Worm (Caenorhabditis elegans) whole organism, L2 larva: ENCODE data around the gene nog-1.
"Not testable (repeated sequence)": the region's sequence is repeated elsewhere in the genome, so short reads cannot be mapped to it uniquely, and the experiment has no call there.

Experiments
- C34F6.9 ChIP-seq: fragments of 150-350 bp; optimal IDR thresholded peaks from 2 replicates; lab custom pipeline; 2014; ENCODE audit warnings: missing biosample characterization, missing genetic modification characterization
- F13H6.1 ChIP-seq: sonication (generic microtip); optimal IDR thresholded peaks from 2 replicates; lab custom pipeline; 2016; ENCODE audit warnings: missing genetic modification characterization, missing compliant biosample characterization
- R02D3.7 ChIP-seq: fragments of 150-350 bp; optimal IDR thresholded peaks from 2 replicates; lab custom pipeline; 2014; ENCODE audit warnings: missing biosample characterization, missing genetic modification characterization
- Y55F3AM.14 ChIP-seq: fragments of 200-800 bp; sonication (Bioruptor generic); optimal IDR thresholded peaks from 2 replicates; lab custom pipeline; 2018; ENCODE audit warnings: mild to moderate bottlenecking, missing genetic modification characterization, missing compliant biosample characterization
- ZK546.5 ChIP-seq: sonication (generic microtip); optimal IDR thresholded peaks from 2 replicates; lab custom pipeline; 2017; ENCODE audit warnings: missing biosample characterization, missing genetic modification characterization
- aly-2 ChIP-seq: fragments of 150-350 bp; optimal IDR thresholded peaks from 2 replicates; lab custom pipeline; 2014; ENCODE audit warnings: missing biosample characterization, missing genetic modification characterization
- ama-1 ChIP-seq: fragments of 150-350 bp; optimal IDR thresholded peaks from 2 replicates; lab custom pipeline; 2018; ENCODE audit warnings: inconsistent platforms
- blmp-1 ChIP-seq: sonication (generic microtip); optimal IDR thresholded peaks from 2 replicates; lab custom pipeline; 2017; ENCODE audit warnings: missing genetic modification characterization, mild to moderate bottlenecking, missing compliant biosample characterization, antibody characterized with exemption, moderate library complexity; ENCODE audit not compliant: insufficient read depth
- ceh-82 ChIP-seq: fragments of 150-350 bp; optimal IDR thresholded peaks from 2 replicates; lab custom pipeline; 2014; ENCODE audit warnings: missing biosample characterization, missing genetic modification characterization
- crh-2 ChIP-seq: sonication (generic microtip); optimal IDR thresholded peaks from 2 replicates; lab custom pipeline; 2017; ENCODE audit warnings: missing biosample characterization, missing genetic modification characterization
- egl-27 ChIP-seq: sonication (generic microtip); optimal IDR thresholded peaks from 3 replicates; lab custom pipeline; 2017; ENCODE audit warnings: missing biosample characterization, missing genetic modification reagents, missing genetic modification characterization
- fos-1 ChIP-seq: fragments of 150-350 bp; optimal IDR thresholded peaks from 2 replicates; lab custom pipeline; 2014; ENCODE audit warnings: missing biosample characterization, missing genetic modification characterization
- gmeb-1 ChIP-seq: fragments of 150-350 bp; optimal IDR thresholded peaks from 2 replicates; lab custom pipeline; 2014; ENCODE audit warnings: missing biosample characterization, missing genetic modification characterization
- lin-11 ChIP-seq: fragments of 150-350 bp; sonication (generic microtip); optimal IDR thresholded peaks from 2 replicates; lab custom pipeline; 2014; ENCODE audit warnings: missing biosample characterization, missing genetic modification characterization, inconsistent platforms, mixed read lengths
- lin-13 ChIP-seq: fragments of 150-350 bp; optimal IDR thresholded peaks from 2 replicates; lab custom pipeline; 2014; ENCODE audit warnings: missing biosample characterization, missing genetic modification reagents, missing genetic modification characterization
- lin-39 ChIP-seq: fragments of 150-350 bp; optimal IDR thresholded peaks from 2 replicates; lab custom pipeline; 2014; ENCODE audit warnings: missing biosample characterization, missing genetic modification reagents, missing genetic modification characterization
- lsy-2 ChIP-seq, 2 experiments: fragments of 150-350 bp in 1 of 2; sonication (generic microtip) in 1 of 2; optimal IDR thresholded peaks; 2 replicates each; lab custom pipeline; 2014 to 2017; ENCODE audit warnings: missing biosample characterization in 2 of 2, missing genetic modification characterization in 2 of 2
- mab-5 ChIP-seq: fragments of 150-350 bp; optimal IDR thresholded peaks from 2 replicates; lab custom pipeline; 2014; ENCODE audit warnings: missing biosample characterization, missing genetic modification characterization
- mdl-1 ChIP-seq, 2 experiments: fragments of 150-350 bp in 1 of 2; sonication (generic microtip) in 1 of 2; optimal IDR thresholded peaks; 2 replicates each; lab custom pipeline; 2017; ENCODE audit warnings: missing biosample characterization in 2 of 2, missing genetic modification characterization in 2 of 2
- nhr-12 ChIP-seq: fragments of 150-350 bp; optimal IDR thresholded peaks from 2 replicates; lab custom pipeline; 2014; ENCODE audit warnings: missing biosample characterization, missing genetic modification characterization
- nhr-129 ChIP-seq: fragments of 150-350 bp; optimal IDR thresholded peaks from 2 replicates; lab custom pipeline; 2014; ENCODE audit warnings: missing biosample characterization, missing genetic modification characterization
- nhr-21 ChIP-seq: fragments of 150-350 bp; optimal IDR thresholded peaks from 2 replicates; lab custom pipeline; 2014; ENCODE audit warnings: missing biosample characterization, missing genetic modification characterization
- nhr-25 ChIP-seq: fragments of 150-350 bp; sonication (generic microtip); optimal IDR thresholded peaks from 3 replicates; lab custom pipeline; 2014; ENCODE audit warnings: missing biosample characterization, missing genetic modification characterization
- nhr-6 ChIP-seq: fragments of 150-350 bp; optimal IDR thresholded peaks from 2 replicates; lab custom pipeline; 2014; ENCODE audit warnings: missing biosample characterization, missing genetic modification characterization
- nhr-77 ChIP-seq: fragments of 150-350 bp; optimal IDR thresholded peaks from 2 replicates; lab custom pipeline; 2014; ENCODE audit warnings: missing biosample characterization, missing genetic modification characterization
- sem-4 ChIP-seq: fragments of 150-350 bp; optimal IDR thresholded peaks from 2 replicates; lab custom pipeline; 2014; ENCODE audit warnings: missing biosample characterization, missing genetic modification reagents, missing genetic modification characterization
- sma-3 ChIP-seq: sonication (generic microtip); optimal IDR thresholded peaks from 2 replicates; lab custom pipeline; 2016; ENCODE audit warnings: missing genetic modification reagents, missing genetic modification characterization, missing compliant biosample characterization
- sma-9 ChIP-seq, 2 experiments: fragments of 150-350 bp in 1 of 2; sonication (generic microtip) in 1 of 2; optimal IDR thresholded peaks; 2 replicates each; lab custom pipeline; 2014 to 2016; ENCODE audit warnings: missing genetic modification characterization in 2 of 2, mild to moderate bottlenecking in 1 of 2, missing biosample characterization in 1 of 2, missing compliant biosample characterization in 1 of 2, missing genetic modification reagents in 1 of 2, moderate library complexity in 1 of 2
- snpc-4 ChIP-seq: fragments of 150-350 bp; optimal IDR thresholded peaks from 2 replicates; lab custom pipeline; 2014; ENCODE audit warnings: missing biosample characterization, missing genetic modification characterization
- unc-55 ChIP-seq: fragments of 150-350 bp; sonication (generic microtip); optimal IDR thresholded peaks from 3 replicates; lab custom pipeline; 2014; ENCODE audit warnings: missing biosample characterization, missing genetic modification reagents, missing genetic modification characterization
- zag-1 ChIP-seq: fragments of 150-350 bp; optimal IDR thresholded peaks from 2 replicates; lab custom pipeline; 2014; ENCODE audit warnings: missing biosample characterization, missing genetic modification characterization
- ztf-4 ChIP-seq: fragments of 150-350 bp; optimal IDR thresholded peaks from 2 replicates; lab custom pipeline; 2014; ENCODE audit warnings: missing biosample characterization, missing genetic modification characterization

The nog-1 gene

ce11 chrIV:383135-383731 lies 10.4 kb upstream of the nog-1 start, which contains the start of gene spl-1:
spl-1 (minus strand) TSS chrIV:383185.
- TF ChIP-seq crh-2 (peak; percentile 73), gmeb-1 (tag; lab: Kevin White, UChicago) (peak; percentile 4), nhr-12 (tag; lab: Kevin White, UChicago) (no peak), fos-1 (tag; lab: Kevin White, UChicago) (peak; percentile 75)

- TF ChIP-seq lin-11 (tag; lab: Kevin White, UChicago), result peak; percentile 60
- TF ChIP-seq ztf-4, result peak; percentile 64
- peak; percentile 64 for TF ChIP-seq snpc-4 (tag; lab: Kevin White, UChicago)
- TF ChIP-seq sma-9 (GFP tag; optimal IDR thresholded peaks at IDR 0.05; lab: Kevin White, UChicago), result peak; percentile 86
- not testable (repeated sequence) for TF ChIP-seq sma-9 (tag; optimal IDR thresholded peaks at IDR 0.05; lab: Kevin White, UChicago)
- TF ChIP-seq blmp-1 (tag; lab: Kevin White, UChicago), result peak; percentile 49
- TF ChIP-seq R02D3.7 (tag; lab: Kevin White, UChicago), result peak; percentile 86
- TF ChIP-seq ZK546.5 (tag; lab: Kevin White, UChicago), result peak; percentile 65
- peak; percentile 87 for TF ChIP-seq mab-5 (tag; lab: Kevin White, UChicago)
- peak; percentile 81 for TF ChIP-seq nhr-25
- TF ChIP-seq sma-3 (GFP tag; lab: Kevin White, UChicago), result peak; percentile 97
- TF ChIP-seq zag-1, result peak; percentile 53
- peak; percentile 93 for TF ChIP-seq crh-2
- TF ChIP-seq unc-55 (GFP tag; lab: Kevin White, UChicago), result peak; percentile 97
- peak; percentile 80 for TF ChIP-seq gmeb-1 (tag; lab: Kevin White, UChicago)
- peak; percentile 28 for TF ChIP-seq nhr-77
- peak; percentile 80 for TF ChIP-seq nhr-6 (tag; lab: Kevin White, UChicago)
- TF ChIP-seq sem-4 (tag; lab: Kevin White, UChicago), result peak; percentile 80
- TF ChIP-seq mdl-1 (tag; optimal IDR thresholded peaks at IDR 0.05; lab: Kevin White, UChicago), result peak; percentile 0 to 38
- peak; percentile 83 for TF ChIP-seq Y55F3AM.14 (GFP tag; lab: Kevin White, UChicago)
- peak; percentile 94 for TF ChIP-seq F13H6.1 (tag; lab: Kevin White, UChicago)
- TF ChIP-seq lin-39 (tag; lab: Kevin White, UChicago), result peak; percentile 44
- peak; percentile 88 for TF ChIP-seq C34F6.9 (tag; lab: Kevin White, UChicago)
- TF ChIP-seq ceh-82 (tag; lab: Kevin White, UChicago), result peak; percentile 51
- TF ChIP-seq egl-27, result peak; percentile 69
- TF ChIP-seq ama-1 (lab: Kevin White, UChicago), result peak; percentile 15
- peak; percentile 95 for TF ChIP-seq nhr-129 (tag; lab: Kevin White, UChicago)
- peak; percentile 76 for TF ChIP-seq fos-1 (tag; lab: Kevin White, UChicago)
- peak; percentile 86 to 94 for TF ChIP-seq lsy-2 (tag; optimal IDR thresholded peaks at IDR 0.05; lab: Kevin White, UChicago)
- TF ChIP-seq lin-13 (GFP tag; lab: Kevin White, UChicago), result peak; percentile 93
- peak; percentile 81 for TF ChIP-seq nhr-21 (tag; lab: Kevin White, UChicago)
Observed at ce11 chrIV:385150-385937, 8.3 kb upstream of the nog-1 start, which contains the start of gene rps-24. rps-24 (plus strand) TSS chrIV:385887.

- TF ChIP-seq aly-2 (no peak), C34F6.9 (tag; lab: Kevin White, UChicago) (no peak), nhr-129 (tag; lab: Kevin White, UChicago) (no peak), sma-3 (GFP tag; lab: Kevin White, UChicago) (no peak), sem-4 (tag; lab: Kevin White, UChicago) (no peak)
Observed at ce11 chrIV:386576-386975, 7.1 kb upstream of the nog-1 start, which contains the start of gene T07A9.14. T07A9.14 (plus strand) TSS chrIV:386699.
